Fruit fly (Drosophila melanogaster): Measurements from ENCODE around the gene CG1523.

The CG1523 gene

DNA sequence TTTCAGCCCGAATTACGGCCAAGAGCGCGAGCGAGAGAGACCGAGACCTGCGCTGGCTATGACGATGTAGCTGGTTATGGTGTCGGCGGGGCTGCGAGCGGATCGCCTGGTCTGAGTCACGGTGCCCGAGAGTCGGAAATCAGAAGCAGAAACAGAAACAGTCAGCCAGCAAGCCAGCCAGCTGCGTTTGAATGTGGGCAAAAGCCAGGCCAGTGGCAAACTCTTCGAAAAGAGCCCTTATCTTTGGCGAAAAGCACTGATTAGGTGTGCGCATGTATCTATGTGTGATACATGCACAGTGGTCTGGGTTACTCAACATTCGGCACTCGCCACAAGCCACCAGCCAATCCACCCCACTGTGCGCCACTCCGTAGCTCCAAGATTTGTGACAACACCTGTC, 11.7 kb upstream of the CG1523 start (continued):
- TF ChIP-seq Ada2b (GFP tag; IDR thresholded peaks at IDR 0.05) (no peak), CG34422 (GFP tag; IDR thresholded peaks at IDR 0.05) (no peak), H2.0 (GFP tag; IDR thresholded peaks at IDR 0.05) (no peak), CoRest (tag; optimal IDR thresholded peaks at IDR 0.05) (no peak), Dfd (GFP tag; optimal IDR thresholded peaks at IDR 0.05) (no peak), hkb (optimal IDR thresholded peaks at IDR 0.05) (no peak), hkb (GFP tag; IDR thresholded peaks at IDR 0.05) (no peak), CG16779 (GFP tag; IDR thresholded peaks at IDR 0.05) (no peak), CG9876 (GFP tag; optimal IDR thresholded peaks at IDR 0.05) (no peak), CG1647 (GFP tag; optimal IDR thresholded peaks at IDR 0.05) (peak; percentile 50), pan (optimal IDR thresholded peaks at IDR 0.05) (no peak), pan (GFP tag; optimal IDR thresholded peaks at IDR 0.05 in 1 of 2, IDR thresholded peaks at IDR 0.05 in 1 of 2) (no peak), nom (GFP tag; optimal IDR thresholded peaks at IDR 0.05) (no peak), sens-2 (GFP tag; IDR thresholded peaks at IDR 0.05) (peak; percentile 40; the same call in 1 of the 2 replicates), fd3F (GFP tag; optimal IDR thresholded peaks at IDR 0.05) (no peak), slbo (GFP tag; IDR thresholded peaks at IDR 0.05) (peak; percentile 63), pum (GFP tag; optimal IDR thresholded peaks at IDR 0.05) (no peak), HLH4C (GFP tag; IDR thresholded peaks at IDR 0.05; ENCODE audit: partially characterized antibody) (peak; percentile 29; the same call in 1 of the 3 replicates), lab (GFP tag; optimal IDR thresholded peaks at IDR 0.05) (peak; percentile 54), twi (tag; optimal IDR thresholded peaks at IDR 0.05) (no peak), B-H1 (GFP tag; IDR thresholded peaks at IDR 0.05) (no peak), Deaf1 (tag; optimal IDR thresholded peaks at IDR 0.05) (peak; percentile 49), pros (GFP tag; optimal IDR thresholded peaks at IDR 0.05) (no peak), Six4 (GFP tag; optimal IDR thresholded peaks at IDR 0.05) (no peak), CG8281 (tag; optimal IDR thresholded peaks at IDR 0.05) (no peak), vvl (GFP tag; IDR thresholded peaks at IDR 0.05) (0 out of 2 replicates have a peak, but pooled peaks have one; percentile 8), HHEX (GFP tag; optimal IDR thresholded peaks at IDR 0.05) (peak; percentile 1), D19B (GFP tag; optimal IDR thresholded peaks at IDR 0.05) (no peak), rib (GFP tag; IDR thresholded peaks at IDR 0.05) (peak; percentile 37; the same call in 1 of the 2 replicates), HLH3B (GFP tag; IDR thresholded peaks at IDR 0.05) (0 out of 2 replicates have a peak, but pooled peaks have one; percentile 18), sob (GFP tag; IDR thresholded peaks at IDR 0.05) (peak; percentile 47; the same call in 1 of the 2 replicates), ssp (GFP tag; IDR thresholded peaks at IDR 0.05) (no peak), CG4404 (GFP tag; IDR thresholded peaks at IDR 0.05) (no peak), GATAe (GFP tag; conservative IDR thresholded peaks at IDR 0.05) (peak; percentile 74), repo (GFP tag; optimal IDR thresholded peaks at IDR 0.05) (no peak), CG7745 (tag; optimal IDR thresholded peaks at IDR 0.05) (no peak), CG32767 (GFP tag; IDR thresholded peaks at IDR 0.05) (peak; percentile 62; the same call in 1 of the 2 replicates), CG9437 (GFP tag; optimal IDR thresholded peaks at IDR 0.05) (no peak), run (tag; optimal IDR thresholded peaks at IDR 0.05) (no peak), Myb (GFP tag; optimal IDR thresholded peaks at IDR 0.05) (no peak), lov (optimal IDR thresholded peaks at IDR 0.05) (no peak), lov (GFP tag; IDR thresholded peaks at IDR 0.05) (0 out of 3 replicates have a peak, but pooled peaks have one; percentile 16), mirr (GFP tag; optimal IDR thresholded peaks at IDR 0.05) (peak; percentile 86), NfI (GFP tag; optimal IDR thresholded peaks at IDR 0.05) (no peak), Trl (optimal IDR thresholded peaks at IDR 0.05) (peak in 1 of 2 experiments; percentile 67), Trl (GFP tag; optimal IDR thresholded peaks at IDR 0.05) (no peak), CG14710 (tag; optimal IDR thresholded peaks at IDR 0.05) (no peak), Dll (GFP tag; IDR thresholded peaks at IDR 0.05; ENCODE audit: partially characterized antibody) (no peak), CG32532 (GFP tag; IDR thresholded peaks at IDR 0.05) (peak; percentile 50), E2f2 (GFP tag; IDR thresholded peaks at IDR 0.05) (peak; percentile 18; the same call in 1 of the 2 replicates), zfh1 (GFP tag; IDR thresholded peaks at IDR 0.05) (peak; percentile 43; the same call in 1 of the 3 replicates), CG7963 (GFP tag; IDR thresholded peaks at IDR 0.05; ENCODE audit: partially characterized antibody) (no peak)
